Fruit fly (Drosophila melanogaster) whole organism, embryonic: Measurements from ENCODE around the gene Wee1.

Experiments used
- Aef1 ChIP-seq: fragments of 200-800 bp; sonication (Bioruptor generic); IDR thresholded peaks from 3 replicates; pipeline ENCODE4 v1.3.6; 2022; ENCODE audit warnings: missing biosample characterization, missing genetic modification characterization
- CG10431 ChIP-seq: fragments of 200-800 bp; sonication (Bioruptor generic); optimal IDR thresholded peaks from 3 replicates; lab custom pipeline; 2018; ENCODE audit warnings: missing biosample characterization, mild to moderate bottlenecking, missing genetic modification characterization
- CG10462 ChIP-seq: fragments of 200-800 bp; sonication (Bioruptor generic); optimal IDR thresholded peaks from 2 replicates; lab custom pipeline; 2016; ENCODE audit warnings: missing biosample characterization, missing genetic modification characterization
- CG12155 ChIP-seq: fragments of 200-800 bp; sonication (Bioruptor generic); optimal IDR thresholded peaks from 3 replicates; lab custom pipeline; 2016; ENCODE audit warnings: missing biosample characterization, missing genetic modification characterization
- CG1233 ChIP-seq: fragments of 200-800 bp; sonication (Bioruptor generic); optimal IDR thresholded peaks from 4 replicates; lab custom pipeline; 2018; ENCODE audit warnings: missing biosample characterization, mild to moderate bottlenecking, missing genetic modification characterization
- CG14667 ChIP-seq: fragments of 200-800 bp; sonication (Bioruptor generic); IDR thresholded peaks from 2 replicates; pipeline ENCODE4 v1.3.6; 2022; ENCODE audit warnings: missing biosample characterization, missing genetic modification characterization
- CG15479 ChIP-seq: fragments of 200-800 bp; sonication (Bioruptor generic); optimal IDR thresholded peaks from 3 replicates; lab custom pipeline; 2019; ENCODE audit warnings: missing biosample characterization, mild to moderate bottlenecking, missing genetic modification characterization, moderate library complexity
- CG17802 ChIP-seq: fragments of 200-800 bp; sonication (Bioruptor generic); optimal IDR thresholded peaks from 2 replicates; lab custom pipeline; 2018; ENCODE audit warnings: missing biosample characterization, mild to moderate bottlenecking, missing genetic modification characterization, moderate library complexity
- CG18476 ChIP-seq: fragments of 200-800 bp; sonication (Bioruptor generic); optimal IDR thresholded peaks from 2 replicates; lab custom pipeline; 2016; ENCODE audit warnings: missing biosample characterization, mild to moderate bottlenecking, missing genetic modification characterization
- CG2889 ChIP-seq: fragments of 200-800 bp; sonication (Bioruptor generic); IDR thresholded peaks from 3 replicates; pipeline ENCODE4 v1.3.6; 2022; ENCODE audit warnings: missing biosample characterization, missing genetic modification characterization
- CG31388 ChIP-seq: fragments of 200-800 bp; sonication (Bioruptor generic); optimal IDR thresholded peaks from 2 replicates; lab custom pipeline; 2016; ENCODE audit warnings: missing biosample characterization, missing genetic modification characterization
- CG3838 ChIP-seq: fragments of 200-800 bp; sonication (Bioruptor generic); optimal IDR thresholded peaks from 3 replicates; lab custom pipeline; 2016; ENCODE audit warnings: missing biosample characterization, missing genetic modification characterization
- CG4360 ChIP-seq: fragments of 200-800 bp; sonication (Bioruptor generic); IDR thresholded peaks from 2 replicates; pipeline ENCODE4 v1.3.6; 2022; ENCODE audit warnings: missing biosample characterization, missing genetic modification characterization
- CG6254 ChIP-seq: fragments of 200-800 bp; sonication (Bioruptor generic); optimal IDR thresholded peaks from 3 replicates; lab custom pipeline; 2017; ENCODE audit warnings: mild to moderate bottlenecking, missing biosample characterization, missing genetic modification reagents, missing genetic modification characterization
- CG8924 ChIP-seq: fragments of 200-800 bp; optimal IDR thresholded peaks from 3 replicates; lab custom pipeline; 2019; ENCODE audit warnings: missing biosample characterization, mild to moderate bottlenecking, missing genetic modification characterization, moderate library complexity
- CHES-1-like ChIP-seq: fragments of 200-800 bp; sonication (Bioruptor generic); optimal IDR thresholded peaks from 2 replicates; lab custom pipeline; 2016; ENCODE audit warnings: missing biosample characterization, missing genetic modification characterization
- CkIIα-i1 ChIP-seq: fragments of 200-800 bp; sonication (Bioruptor generic); IDR thresholded peaks from 2 replicates; pipeline ENCODE4 v1.3.6; 2022; ENCODE audit warnings: missing biosample characterization, missing genetic modification characterization
- D ChIP-seq, 2 experiments: fragments of 200-800 bp in 1 of 2; fragments of >200 bp in 1 of 2; sonication (Bioruptor generic) in 1 of 2; optimal IDR thresholded peaks; 2 replicates in 1 of 2; 3 replicates in 1 of 2; lab custom pipeline; 2017; ENCODE audit warnings: mild to moderate bottlenecking in 1 of 2, missing biosample characterization in 1 of 2, missing genetic modification characterization in 1 of 2, missing genetic modification reagents in 1 of 2
- Doc2 ChIP-seq: fragments of 200-800 bp; sonication (Bioruptor generic); IDR thresholded peaks from 2 replicates; pipeline ENCODE4 v1.3.6; 2022; ENCODE audit warnings: missing biosample characterization, missing genetic modification characterization
- Ets65A ChIP-seq: fragments of 200-800 bp; sonication (Bioruptor generic); peaks from one replicate; lab custom pipeline; 2016; ENCODE audit warnings: missing biosample characterization, missing genetic modification characterization
- H2.0 ChIP-seq: fragments of 200-800 bp; sonication (Bioruptor generic); IDR thresholded peaks from 2 replicates; pipeline ENCODE4 v1.3.6; 2022; ENCODE audit warnings: missing biosample characterization, missing genetic modification characterization
- Hand ChIP-seq: fragments of 200-800 bp; sonication (Bioruptor generic); optimal IDR thresholded peaks from 2 replicates; lab custom pipeline; 2017; ENCODE audit warnings: mild to moderate bottlenecking, missing biosample characterization, missing genetic modification reagents, missing genetic modification characterization
- Hr39 ChIP-seq: fragments of >200 bp; optimal IDR thresholded peaks from 2 replicates; lab custom pipeline; 2017
- Med ChIP-seq: fragments of 200-800 bp; sonication (Bioruptor generic); peaks from one replicate; lab custom pipeline; 2016; ENCODE audit warnings: missing biosample characterization, missing genetic modification characterization, mild to moderate bottlenecking, inconsistent platforms, moderate library complexity
- NFAT ChIP-seq: fragments of 200-800 bp; sonication (Bioruptor generic); IDR thresholded peaks from 2 replicates; pipeline ENCODE4 v1.3.6; 2022; ENCODE audit warnings: missing biosample characterization, missing genetic modification characterization
- Neu2 ChIP-seq: fragments of 200-800 bp; sonication (Bioruptor generic); optimal IDR thresholded peaks from 3 replicates; lab custom pipeline; 2016; ENCODE audit warnings: missing biosample characterization, missing genetic modification characterization, borderline replicate concordance
- ac ChIP-seq: fragments of 200-800 bp; sonication (Bioruptor generic); optimal IDR thresholded peaks from 3 replicates; lab custom pipeline; 2017; ENCODE audit warnings: missing biosample characterization, mild to moderate bottlenecking, missing genetic modification characterization
- al ChIP-seq: fragments of 200-800 bp; sonication (Bioruptor generic); IDR thresholded peaks from 2 replicates; pipeline ENCODE4 v1.3.6; 2022; ENCODE audit warnings: missing biosample characterization, missing genetic modification characterization
- cas ChIP-seq: fragments of 200-800 bp; sonication (Bioruptor generic); IDR thresholded peaks from 2 replicates; pipeline ENCODE4 v1.3.6; 2022; ENCODE audit warnings: missing biosample characterization, missing genetic modification characterization
- ci ChIP-seq: fragments of 200-800 bp; sonication (Bioruptor generic); IDR thresholded peaks from 3 replicates; pipeline ENCODE4 v1.3.6; 2022; ENCODE audit warnings: missing biosample characterization, missing genetic modification characterization
- corto ChIP-seq: fragments of 200-800 bp; sonication (Bioruptor generic); optimal IDR thresholded peaks from 2 replicates; lab custom pipeline; 2016; ENCODE audit warnings: missing biosample characterization, mild to moderate bottlenecking, missing genetic modification characterization, moderate library complexity
- dmrt11E ChIP-seq: fragments of 200-800 bp; sonication (Bioruptor generic); optimal IDR thresholded peaks from 3 replicates; lab custom pipeline; 2018; ENCODE audit warnings: missing biosample characterization, mild to moderate bottlenecking, missing genetic modification characterization, moderate library complexity
- jigr1 ChIP-seq: fragments of 200-800 bp; sonication (Bioruptor generic); IDR thresholded peaks from 3 replicates; pipeline ENCODE4 v1.3.6; 2022; ENCODE audit warnings: missing biosample characterization, missing genetic modification characterization
- knrl ChIP-seq: fragments of 200-800 bp; sonication (Bioruptor generic); IDR thresholded peaks from 3 replicates; pipeline ENCODE4 v1.3.6; 2022; ENCODE audit warnings: missing biosample characterization, missing genetic modification characterization; ENCODE audit not compliant: partially characterized antibody
- lab ChIP-seq: fragments of 200-800 bp; sonication (Bioruptor generic); optimal IDR thresholded peaks from 3 replicates; lab custom pipeline; 2017; ENCODE audit warnings: missing biosample characterization, missing genetic modification characterization, mild to moderate bottlenecking, moderate library complexity, missing genetic modification reagents
- oc ChIP-seq: fragments of 200-800 bp; sonication (Bioruptor generic); optimal IDR thresholded peaks from 2 replicates; lab custom pipeline; 2018; ENCODE audit warnings: missing biosample characterization, mild to moderate bottlenecking, missing genetic modification characterization, moderate library complexity
- p53 ChIP-seq: fragments of 200-800 bp; sonication (Bioruptor generic); optimal IDR thresholded peaks from 2 replicates; lab custom pipeline; 2016; ENCODE audit warnings: missing biosample characterization, missing genetic modification characterization
- psq ChIP-seq: fragments of 200-800 bp; sonication (Bioruptor generic); optimal IDR thresholded peaks from 2 replicates; lab custom pipeline; 2017; ENCODE audit warnings: missing biosample characterization, missing genetic modification characterization
- schlank ChIP-seq: fragments of 200-800 bp; sonication (Bioruptor generic); optimal IDR thresholded peaks from 2 replicates; lab custom pipeline; 2018; ENCODE audit warnings: missing biosample characterization, mild to moderate bottlenecking, missing genetic modification characterization
- sens ChIP-seq: fragments of 200-800 bp; sonication (Bioruptor generic); peaks from one replicate; lab custom pipeline; 2016; ENCODE audit warnings: missing biosample characterization, missing genetic modification characterization
- slbo ChIP-seq: fragments of 200-800 bp; sonication (Bioruptor generic); IDR thresholded peaks from 2 replicates; pipeline ENCODE4 v1.3.6; 2022; ENCODE audit warnings: missing biosample characterization, missing genetic modification characterization
- stwl ChIP-seq: fragments of 200-800 bp; sonication (Bioruptor generic); optimal IDR thresholded peaks from 3 replicates; lab custom pipeline; 2018; ENCODE audit warnings: missing biosample characterization, mild to moderate bottlenecking, missing genetic modification characterization, moderate library complexity
- tll ChIP-seq, 2 experiments: fragments of 200-800 bp in 1 of 2; fragments of >200 bp in 1 of 2; sonication (Bioruptor generic) in 1 of 2; optimal IDR thresholded peaks; 2 replicates each; lab custom pipeline; 2017 to 2019; ENCODE audit warnings: missing biosample characterization in 2 of 2, missing genetic modification characterization in 2 of 2, mild to moderate bottlenecking in 1 of 2, moderate library complexity in 1 of 2
- usp ChIP-seq: fragments of >200 bp; optimal IDR thresholded peaks from 2 replicates; lab custom pipeline; 2017; ENCODE audit warnings: missing biosample characterization, missing genetic modification characterization
- zfh1 ChIP-seq: fragments of 200-800 bp; sonication (Bioruptor generic); IDR thresholded peaks from 3 replicates; pipeline ENCODE4 v1.3.6; 2022; ENCODE audit warnings: missing biosample characterization, missing genetic modification characterization

The Wee1 gene

DNA sequence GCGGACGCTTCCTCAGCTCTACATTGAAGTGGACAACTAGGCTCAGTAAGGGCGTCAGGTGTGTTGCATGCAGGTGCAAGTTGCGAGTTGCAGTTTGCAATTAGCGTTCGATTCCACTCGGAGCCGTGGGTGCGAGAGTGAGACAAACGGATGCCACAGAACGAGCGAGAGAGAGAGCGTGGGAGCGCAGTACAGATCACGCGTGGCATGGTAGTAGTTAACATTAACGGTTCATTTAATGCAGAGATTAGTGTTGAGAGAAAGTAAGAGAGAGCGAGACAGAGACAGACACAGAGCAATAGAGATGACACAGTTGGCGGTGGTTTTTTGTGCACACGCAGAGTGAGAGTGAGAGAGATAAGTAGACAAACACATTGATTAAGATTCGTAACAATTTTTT is 25.8 kb upstream of the Wee1 start (continued):
- TF ChIP-seq cas (GFP tag; lab: Robert Waterston, UW) (no peak), p53 (GFP tag; lab: Kevin White, UChicago) (no peak), CG10462 (GFP tag; lab: Kevin White, UChicago) (no peak), Med (GFP tag; lab: Kevin White, UChicago) (no peak), CG1233 (GFP tag; lab: Kevin White, UChicago) (no peak), CG8924 (tag; lab: Kevin White, UChicago) (peak; percentile 16), tll (GFP tag; optimal IDR thresholded peaks at IDR 0.05; lab: Kevin White, UChicago) (peak; percentile 1 to 17), ac (GFP tag; lab: Kevin White, UChicago) (peak; percentile 24)
- TF ChIP-seq, all 482 proteins: peak for 23

DNA sequence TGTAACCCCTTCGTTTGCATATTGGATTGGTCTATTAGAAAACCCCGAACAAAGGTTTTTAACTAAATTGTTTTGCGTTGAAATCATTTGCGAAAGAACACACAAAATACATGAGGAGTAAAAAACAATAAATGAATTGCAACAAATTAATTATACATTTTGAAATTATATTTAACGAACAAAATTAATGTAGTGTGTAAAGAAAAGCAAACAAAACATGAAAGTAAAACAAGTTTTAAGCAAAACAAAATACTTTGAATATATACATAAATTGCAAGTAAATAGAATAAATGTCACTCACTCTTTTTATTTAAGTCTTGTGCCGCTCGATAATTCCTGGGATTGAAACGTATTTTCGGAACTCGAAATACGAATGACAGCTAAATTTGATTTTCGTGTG is 17.9 kb upstream of the Wee1 start, which contains the start of gene CG43232:
Gene CG43232, plus strand, starts transcription at position 301 of the 400 bp plus-strand sequence.
- no peak for TF ChIP-seq oc

DNA sequence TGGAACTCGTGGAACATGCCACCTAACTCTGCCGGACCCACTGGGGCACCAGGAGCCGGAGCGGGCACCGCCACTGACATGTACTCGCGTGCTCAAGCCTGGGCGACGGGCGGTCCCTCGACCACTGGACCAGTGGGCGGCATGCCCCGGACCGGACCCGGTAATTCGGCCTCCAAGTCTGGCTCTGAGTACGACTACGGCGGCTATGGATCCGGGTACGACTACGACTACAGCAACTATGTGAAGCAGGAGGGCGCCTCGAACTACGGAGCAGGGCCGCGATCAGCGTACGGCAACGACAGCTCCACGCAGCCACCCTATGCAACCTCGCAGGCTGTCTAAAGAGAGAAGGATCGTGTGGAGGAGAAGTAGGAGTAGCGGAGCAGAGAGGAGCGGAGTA is 11.2 kb upstream of the Wee1 start:
- TF ChIP-seq CG15479 (GFP tag; lab: Kevin White, UChicago) = no peak
- no peak for TF ChIP-seq CG2889 (GFP tag; lab: Robert Waterston, UW)
- TF ChIP-seq schlank (tag; lab: Kevin White, UChicago) = no peak
- TF ChIP-seq zfh1 (GFP tag; lab: Robert Waterston, UW) = no peak
- no peak for TF ChIP-seq NFAT
- TF ChIP-seq usp (GFP tag; lab: Kevin White, UChicago) = no peak
- peak; percentile 27 for TF ChIP-seq sens
- peak; percentile 32; the same call in 1 of the 3 replicates for TF ChIP-seq knrl (GFP tag; lab: Robert Waterston, UW)
- no peak for TF ChIP-seq al
- TF ChIP-seq CkIIα-i1 = no peak
- TF ChIP-seq Med (GFP tag; lab: Kevin White, UChicago) = peak; percentile 75
- peak; percentile 80 for TF ChIP-seq Ets65A (GFP tag; lab: Kevin White, UChicago)
- TF ChIP-seq, all 482 proteins: peak for 4

- TF ChIP-seq CHES-1-like (GFP tag; lab: Kevin White, UChicago) (peak; percentile 51), slbo (no peak), Hand (GFP tag; lab: Kevin White, UChicago) (no peak), CG6254 (peak; percentile 69), CG31388 (GFP tag; lab: Kevin White, UChicago) (no peak), schlank (tag; lab: Kevin White, UChicago) (no peak), CG18476 (GFP tag; lab: Kevin White, UChicago) (peak; percentile 33), CG14667 (GFP tag; lab: Robert Waterston, UW) (no peak), psq (GFP tag; lab: Kevin White, UChicago) (peak; percentile 18), stwl (tag; lab: Kevin White, UChicago) (no peak), CG12155 (GFP tag; lab: Kevin White, UChicago) (peak; percentile 52), Aef1 (no peak; the same call in 1 of the 3 replicates), H2.0 (GFP tag; lab: Robert Waterston, UW) (no peak), CG10431 (GFP tag; lab: Kevin White, UChicago) (peak; percentile 41), Neu2 (peak; percentile 80), D (optimal IDR thresholded peaks at IDR 0.05; lab: Kevin White, UChicago) (no peak), D (GFP tag; optimal IDR thresholded peaks at IDR 0.05; lab: Kevin White, UChicago) (peak; percentile 60), Hr39 (no peak), Doc2 (GFP tag; lab: Robert Waterston, UW) (no peak), CG3838 (GFP tag; lab: Kevin White, UChicago) (no peak), lab (peak; percentile 76), CG17802 (tag; lab: Kevin White, UChicago) (no peak), corto (GFP tag; lab: Kevin White, UChicago) (peak; percentile 38), dmrt11E (peak; percentile 66), CG4360 (GFP tag; lab: Robert Waterston, UW) (peak; percentile 96), jigr1 (GFP tag; lab: Robert Waterston, UW) (no peak), ci (no peak; the same call in 1 of the 3 replicates)
These were observed 8.3 kb upstream of the Wee1 start for dm6 chr2L:6922091-6922753.
